Fruit fly (Drosophila melanogaster): ENCODE results near the gene CG2656.

The CG2656 gene

DNA sequence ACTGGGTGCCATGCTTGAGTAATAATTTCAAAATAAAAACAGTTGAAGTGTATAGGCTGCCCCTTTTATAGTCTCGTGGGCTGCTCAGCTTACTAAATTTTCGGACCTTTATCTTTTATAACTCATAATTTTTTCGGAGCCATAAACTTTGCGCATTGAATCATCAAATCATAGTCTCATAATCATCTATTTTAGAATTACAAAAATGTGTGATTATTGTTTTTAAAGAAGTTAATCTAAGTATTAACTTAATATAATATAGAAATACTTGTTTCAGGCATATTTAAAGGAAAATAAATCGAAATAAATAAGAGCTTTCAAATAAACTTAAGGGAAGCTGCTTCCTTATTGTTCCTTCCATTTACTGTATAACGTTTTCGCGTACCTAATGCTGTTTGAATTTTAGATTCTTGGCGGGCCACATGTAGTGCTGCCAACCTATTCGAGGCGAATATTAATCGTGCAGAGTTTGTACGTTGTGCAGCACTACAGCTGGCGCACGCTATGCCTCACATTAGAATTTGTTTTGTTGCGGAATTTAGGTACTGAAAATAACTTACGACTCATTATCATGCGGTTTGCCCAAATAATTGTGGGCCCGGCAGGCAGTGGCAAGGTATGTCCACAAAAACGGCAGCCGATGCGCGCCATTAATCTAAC lies at the start of gene CG2656, which contains the start of gene CG14610 (continued):
- TF ChIP-seq Hr78 (GFP tag; optimal IDR thresholded peaks at IDR 0.05) (no peak), shn (GFP tag; optimal IDR thresholded peaks at IDR 0.05) (peak; percentile 82), CG16863 (GFP tag; optimal IDR thresholded peaks at IDR 0.05) (peak; percentile 81), Rx (GFP tag; IDR thresholded peaks at IDR 0.05) (peak; percentile 38; the same call in 1 of the 2 replicates), CG2889 (GFP tag; IDR thresholded peaks at IDR 0.05) (no peak), cas (GFP tag; IDR thresholded peaks at IDR 0.05) (0 out of 2 replicates have a peak, but pooled peaks have one; percentile 36), CG6683 (GFP tag; optimal IDR thresholded peaks at IDR 0.05) (peak; percentile 27), bcd (GFP tag; optimal IDR thresholded peaks at IDR 0.05) (peak; percentile 68), Taf1 (GFP tag; IDR thresholded peaks at IDR 0.05) (peak; percentile 31; the same call in 1 of the 2 replicates), CG12769 (tag; optimal IDR thresholded peaks at IDR 0.05) (no peak), CG17186 (GFP tag; optimal IDR thresholded peaks at IDR 0.05) (peak; percentile 96), CG9727 (GFP tag; optimal IDR thresholded peaks at IDR 0.05) (peak; percentile 45), Hey (tag; optimal IDR thresholded peaks at IDR 0.05) (no peak), CG11723 (GFP tag; optimal IDR thresholded peaks at IDR 0.05) (peak; percentile 65), unpg (GFP tag; optimal IDR thresholded peaks at IDR 0.05) (peak; percentile 54), grau (tag; optimal IDR thresholded peaks at IDR 0.05) (peak; percentile 58), CG13624 (GFP tag; optimal IDR thresholded peaks at IDR 0.05) (peak; percentile 89), CG34422 (GFP tag; IDR thresholded peaks at IDR 0.05) (peak; percentile 36; the same call in 1 of the 3 replicates), row (GFP tag; IDR thresholded peaks at IDR 0.05) (peak; percentile 48), CG7987 (GFP tag; optimal IDR thresholded peaks at IDR 0.05) (peak; percentile 78), CG17361 (GFP tag; IDR thresholded peaks at IDR 0.05) (no peak), Antp (GFP tag; optimal IDR thresholded peaks at IDR 0.05) (peak; percentile 94), CG9932 (GFP tag; IDR thresholded peaks at IDR 0.05) (peak; percentile 86), gfzf (GFP tag; optimal IDR thresholded peaks at IDR 0.05) (peak; percentile 52), Asciz (GFP tag; optimal IDR thresholded peaks at IDR 0.05) (no peak), disco-r (GFP tag; optimal IDR thresholded peaks at IDR 0.05) (peak; percentile 14), chinmo (GFP tag; IDR thresholded peaks at IDR 0.05; ENCODE audit: partially characterized antibody) (no peak), ftz-f1 (GFP tag; optimal IDR thresholded peaks at IDR 0.05) (peak; percentile 41), Ssrp (tag; optimal IDR thresholded peaks at IDR 0.05) (peak; percentile 27), vvl (GFP tag; IDR thresholded peaks at IDR 0.05) (peak; percentile 93), bab2 (GFP tag; optimal IDR thresholded peaks at IDR 0.05) (peak; percentile 90), CG10321 (GFP tag; IDR thresholded peaks at IDR 0.05) (no peak), Hand (GFP tag; optimal IDR thresholded peaks at IDR 0.05) (no peak), HLH3B (GFP tag; IDR thresholded peaks at IDR 0.05) (0 out of 2 replicates have a peak, but pooled peaks have one; percentile 38), onecut (GFP tag; IDR thresholded peaks at IDR 0.05) (no peak; the same call in 1 of the 2 replicates), Adf1 (GFP tag; IDR thresholded peaks at IDR 0.05) (0 out of 2 replicates have a peak, but pooled peaks have one; percentile 16), tx (GFP tag; optimal IDR thresholded peaks at IDR 0.05) (peak; percentile 81), Myb (GFP tag; optimal IDR thresholded peaks at IDR 0.05) (peak; percentile 80), vfl (GFP tag; optimal IDR thresholded peaks at IDR 0.05) (peak; percentile 86), Ets97D (GFP tag; optimal IDR thresholded peaks at IDR 0.05) (peak; percentile 82), cg (GFP tag; optimal IDR thresholded peaks at IDR 0.05) (no peak), CG9609 (GFP tag; optimal IDR thresholded peaks at IDR 0.05) (peak; percentile 86), CG6689 (GFP tag; IDR thresholded peaks at IDR 0.05) (0 out of 2 replicates have a peak, but pooled peaks have one; percentile 28), sug (tag; optimal IDR thresholded peaks at IDR 0.05) (peak; percentile 48), CG11456 (GFP tag; IDR thresholded peaks at IDR 0.05) (peak; percentile 63; the same call in 2 of the 3 replicates), CG14050 (GFP tag; IDR thresholded peaks at IDR 0.05) (peak; percentile 47; the same call in 2 of the 3 replicates), Blimp-1 (GFP tag; optimal IDR thresholded peaks at IDR 0.05) (peak; percentile 59), CoRest (tag; optimal IDR thresholded peaks at IDR 0.05) (peak; percentile 56), GATAe (GFP tag; conservative IDR thresholded peaks at IDR 0.05) (no peak)
